Fruit fly (Drosophila melanogaster): Measurements from ENCODE around the gene CG6793.
A peak's percentile ranks its signal among the peaks of the same experiment; 100 is the strongest.

Gene CG6793

DNA sequence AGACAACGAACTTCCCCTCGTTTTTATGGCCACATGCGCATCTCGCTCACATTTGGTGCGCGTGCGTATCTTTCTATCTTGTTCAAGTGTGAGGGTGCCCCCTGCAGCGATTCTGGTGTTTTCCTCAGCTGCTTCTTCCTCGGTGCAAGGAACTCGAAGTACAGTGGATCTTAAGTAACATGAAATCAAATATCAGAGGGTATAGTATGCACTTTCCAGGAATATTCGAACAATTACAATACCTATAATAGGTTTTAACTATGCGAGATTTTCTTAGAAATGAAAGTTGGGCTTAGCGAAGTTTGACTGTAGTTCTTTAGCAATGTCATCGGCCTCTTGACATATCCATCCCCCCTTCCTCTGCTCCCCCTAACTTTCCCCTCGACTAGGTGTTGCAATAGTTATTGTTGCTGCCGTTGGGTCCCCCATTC lies 20.6 kb downstream of the CG6793 start (continued):
- peak; percentile 27 for TF ChIP-seq OdsH (GFP tag; optimal IDR thresholded peaks at IDR 0.05)
- no peak for TF ChIP-seq fkh (GFP tag; optimal IDR thresholded peaks at IDR 0.05)
- peak; percentile 59 for TF ChIP-seq Sox14 (GFP tag; optimal IDR thresholded peaks at IDR 0.05)
- TF ChIP-seq CG3032 (tag; optimal IDR thresholded peaks at IDR 0.05), result peak; percentile 67
- TF ChIP-seq Hr38 (GFP tag; optimal IDR thresholded peaks at IDR 0.05), result no peak
- peak; percentile 54 for TF ChIP-seq Gug (GFP tag; IDR thresholded peaks at IDR 0.05)
- TF ChIP-seq Blimp-1 (GFP tag; optimal IDR thresholded peaks at IDR 0.05), result no peak
- no peak for TF ChIP-seq CG31627 (GFP tag; optimal IDR thresholded peaks at IDR 0.05)

DNA sequence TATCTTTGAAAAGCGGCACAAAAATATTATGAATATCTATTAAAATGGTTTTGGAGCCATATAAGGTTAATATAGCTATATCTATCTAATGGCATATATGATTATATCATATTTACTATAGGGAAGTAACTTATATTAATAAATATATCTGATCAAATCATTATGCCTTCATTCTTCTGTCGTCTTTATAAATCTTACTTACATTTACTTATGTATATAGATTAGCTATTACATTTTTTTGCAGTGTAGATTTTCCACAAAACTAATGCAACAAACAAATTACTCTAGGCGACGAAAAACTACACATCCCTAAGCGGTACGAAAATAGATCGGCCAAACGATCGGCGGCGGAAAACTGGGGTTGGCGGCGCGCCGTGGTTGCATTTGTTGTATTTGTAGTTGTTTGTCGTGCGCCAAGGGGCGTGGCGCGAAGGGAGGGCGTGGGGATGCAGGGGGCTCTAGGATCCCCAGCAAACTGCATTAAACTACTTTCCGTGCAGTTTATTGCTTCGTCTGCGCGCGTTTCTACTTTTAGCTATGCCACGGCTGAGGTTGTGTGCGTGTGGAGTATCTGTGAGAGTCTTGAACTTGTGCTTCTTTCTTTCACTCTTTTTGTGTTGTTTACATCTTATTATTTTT lies 21.4 kb downstream of the CG6793 start:
- 0 out of 2 replicates have a peak, but pooled peaks have one; percentile 38 for TF ChIP-seq CG15336 (GFP tag; IDR thresholded peaks at IDR 0.05)
- TF ChIP-seq Met (GFP tag; optimal IDR thresholded peaks at IDR 0.05), result no peak
- TF ChIP-seq CG34406 (GFP tag; optimal IDR thresholded peaks at IDR 0.05), result no peak
- TF ChIP-seq cyc (GFP tag; optimal IDR thresholded peaks at IDR 0.05), result no peak
- no peak for TF ChIP-seq CG11762 (GFP tag; optimal IDR thresholded peaks at IDR 0.05; ENCODE audit: insufficient read depth)
- TF ChIP-seq Ets21C (GFP tag; optimal IDR thresholded peaks at IDR 0.05), result no peak
- TF ChIP-seq CG6276 (GFP tag; optimal IDR thresholded peaks at IDR 0.05), result no peak
- TF ChIP-seq eg (GFP tag; IDR thresholded peaks at IDR 0.05), result 0 out of 3 replicates have a peak, but pooled peaks have one; percentile 18
- TF ChIP-seq net (GFP tag; optimal IDR thresholded peaks at IDR 0.05), result no peak
- TF ChIP-seq acj6 (GFP tag; optimal IDR thresholded peaks at IDR 0.05), result no peak
- no peak for TF ChIP-seq topi (GFP tag; optimal IDR thresholded peaks at IDR 0.05)
- TF ChIP-seq CG7368 (GFP tag; optimal IDR thresholded peaks at IDR 0.05), result no peak
- peak in 1 of 2 experiments; percentile 30 for TF ChIP-seq salr (GFP tag; optimal IDR thresholded peaks at IDR 0.05)
- TF ChIP-seq CG11902 (GFP tag; optimal IDR thresholded peaks at IDR 0.05), result no peak
- peak; percentile 11 for TF ChIP-seq CG32006 (GFP tag; optimal IDR thresholded peaks at IDR 0.05)
- TF ChIP-seq CG31627 (GFP tag; optimal IDR thresholded peaks at IDR 0.05), result no peak
- TF ChIP-seq Eip78C (GFP tag), result peak; percentile 37

DNA sequence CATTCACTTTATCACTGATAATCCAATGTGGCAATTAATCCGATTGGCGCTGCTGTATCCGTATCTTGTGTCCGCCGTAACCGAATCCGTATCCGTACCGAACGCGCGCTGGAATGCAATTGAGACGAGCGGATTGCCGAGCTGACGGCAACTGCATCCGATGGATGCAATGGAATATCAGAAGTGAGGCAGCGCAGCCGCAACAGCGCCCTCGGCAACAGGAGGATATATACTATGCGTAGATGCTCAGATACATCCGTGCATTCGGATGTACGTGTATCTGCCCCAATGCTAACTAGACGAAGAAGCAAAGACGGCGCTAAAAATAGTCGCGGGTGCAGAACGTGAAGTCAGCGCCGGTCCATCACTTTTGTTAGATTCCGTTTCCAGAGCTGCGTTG lies 22.6 kb downstream of the CG6793 start, which contains the start of gene rols:
Gene rols (minus strand): TSS at position 101 of the 400 bp plus-strand sequence.
- no peak for TF ChIP-seq Hr39 (GFP tag; optimal IDR thresholded peaks at IDR 0.05)
- no peak for TF ChIP-seq CG3032 (tag; optimal IDR thresholded peaks at IDR 0.05)
- no peak for TF ChIP-seq CG16779 (tag; optimal IDR thresholded peaks at IDR 0.05)
- TF ChIP-seq CG31627 (GFP tag; optimal IDR thresholded peaks at IDR 0.05), result no peak

DNA sequence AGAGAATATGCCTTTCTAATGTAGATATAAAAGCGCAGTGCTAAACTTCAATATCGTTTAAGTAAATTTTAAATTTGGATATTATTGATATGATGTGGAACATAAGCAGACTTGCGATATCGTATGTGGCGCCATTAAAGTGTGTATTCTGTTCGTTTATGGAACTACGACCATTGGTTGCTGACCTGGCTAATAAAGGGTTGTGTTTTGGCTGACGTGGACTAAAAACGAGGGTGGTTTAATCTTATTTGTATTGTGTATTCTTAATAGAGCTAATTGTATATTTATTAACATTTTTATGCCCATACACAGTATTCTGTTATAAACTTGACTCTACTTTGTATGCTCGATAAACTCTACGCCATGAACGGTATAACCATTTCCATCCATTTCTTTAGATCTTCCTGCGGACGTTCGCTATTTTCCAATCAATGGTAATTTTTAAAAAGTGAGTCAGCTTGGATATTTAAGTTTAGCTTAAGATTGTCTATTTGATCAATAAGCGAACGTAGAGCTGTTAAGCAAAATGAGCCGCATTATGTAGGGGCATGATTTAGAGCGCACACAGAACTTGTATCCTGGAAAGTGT lies 24.6 kb downstream of the CG6793 start:
- no peak for TF ChIP-seq eg (GFP tag; IDR thresholded peaks at IDR 0.05)
- no peak for TF ChIP-seq Hr4 (GFP tag; optimal IDR thresholded peaks at IDR 0.05)
- TF ChIP-seq CG6808 (GFP tag; optimal IDR thresholded peaks at IDR 0.05), result no peak
- TF ChIP-seq dac (GFP tag; optimal IDR thresholded peaks at IDR 0.05), result no peak
- no peak for TF ChIP-seq Eip93F (GFP tag; optimal IDR thresholded peaks at IDR 0.05)
- no peak for TF ChIP-seq Eip75B (GFP tag; optimal IDR thresholded peaks at IDR 0.05)
- no peak for TF ChIP-seq CG3919 (GFP tag; optimal IDR thresholded peaks at IDR 0.05)
- no peak for TF ChIP-seq Hr38 (GFP tag; optimal IDR thresholded peaks at IDR 0.05)

DNA sequence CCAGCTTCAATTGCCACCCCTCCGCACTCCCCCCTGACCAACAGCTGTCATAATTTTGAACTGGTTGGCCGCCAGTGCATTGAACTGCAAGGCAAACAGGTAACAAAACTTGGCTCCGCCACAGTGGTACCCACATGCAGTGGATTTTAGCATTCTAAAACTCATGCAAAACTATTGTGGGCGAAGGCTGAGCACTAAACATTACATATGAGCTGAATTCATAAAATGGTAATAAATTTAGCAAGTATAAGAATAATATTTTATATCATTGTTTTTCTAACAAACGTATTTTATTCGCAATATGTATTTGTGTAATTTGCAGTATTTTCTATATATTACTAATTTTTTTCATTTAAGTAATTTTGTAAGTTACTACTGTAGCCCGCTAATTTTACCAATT lies 30.2 kb downstream of the CG6793 start:
- TF ChIP-seq svp (GFP tag), result peak; percentile 61
- no peak for TF ChIP-seq CG11762 (GFP tag; optimal IDR thresholded peaks at IDR 0.05; ENCODE audit: insufficient read depth)
- TF ChIP-seq CG11902 (GFP tag; optimal IDR thresholded peaks at IDR 0.05), result no peak
- TF ChIP-seq salr (GFP tag; optimal IDR thresholded peaks at IDR 0.05), result peak in 1 of 2 experiments; percentile 58
- no peak for TF ChIP-seq CG8319 (GFP tag; optimal IDR thresholded peaks at IDR 0.05)
- TF ChIP-seq dac (GFP tag; optimal IDR thresholded peaks at IDR 0.05), result peak; percentile 75
- no peak for TF ChIP-seq CG6854 (GFP tag; optimal IDR thresholded peaks at IDR 0.05)
- peak; percentile 86 for TF ChIP-seq CG8119 (GFP tag; IDR thresholded peaks at IDR 0.05)
- no peak for TF ChIP-seq lz (GFP tag; optimal IDR thresholded peaks at IDR 0.05)
- TF ChIP-seq Sox15 (GFP tag; optimal IDR thresholded peaks at IDR 0.05), result no peak
- TF ChIP-seq CG11294 (GFP tag; IDR thresholded peaks at IDR 0.05), result peak; percentile 63
- no peak for TF ChIP-seq dsx (GFP tag; optimal IDR thresholded peaks at IDR 0.05; ENCODE audit: poor library complexity, severe bottlenecking)
- peak; percentile 65 for TF ChIP-seq Gug (GFP tag; IDR thresholded peaks at IDR 0.05)
- peak; percentile 27 for TF ChIP-seq topi (GFP tag; optimal IDR thresholded peaks at IDR 0.05)
- no peak for TF ChIP-seq Hr38 (GFP tag; optimal IDR thresholded peaks at IDR 0.05)
- TF ChIP-seq CG34406 (GFP tag; optimal IDR thresholded peaks at IDR 0.05), result no peak
- no peak for TF ChIP-seq CG16779 (tag; optimal IDR thresholded peaks at IDR 0.05)
- TF ChIP-seq ss (GFP tag; optimal IDR thresholded peaks at IDR 0.05), result no peak
- no peak for TF ChIP-seq CG9139 (GFP tag; optimal IDR thresholded peaks at IDR 0.05)
